Worm (Caenorhabditis elegans): Measurements from ENCODE around the gene C35A5.3.

The C35A5.3 gene

DNA sequence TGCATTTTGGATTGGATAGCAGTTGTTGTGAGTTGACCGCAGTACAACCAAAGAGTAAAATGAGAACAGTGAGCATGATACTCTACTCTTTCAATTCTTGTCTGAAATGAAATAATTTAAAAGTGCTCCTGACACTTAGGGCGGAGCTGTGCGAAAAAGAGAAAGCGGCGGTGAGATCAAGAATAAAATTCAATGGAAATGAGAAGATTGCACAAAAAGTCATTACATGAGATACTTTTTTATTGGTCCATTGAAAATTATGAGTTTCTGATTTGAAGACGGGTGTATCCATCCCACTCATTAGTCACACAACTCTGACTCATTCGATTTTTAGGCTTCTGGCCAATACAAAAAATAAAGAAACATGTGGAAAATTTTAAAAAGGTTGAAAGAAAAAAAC lies 43.9 kb downstream of the C35A5.3 start, which contains the start of gene F22E12.1:
F22E12.1 (minus strand) TSS at position 101 of the 400 bp plus-strand sequence.
- TF ChIP-seq dao-5 (tag; optimal IDR thresholded peaks at IDR 0.05) (no peak), him-1 (tag; optimal IDR thresholded peaks at IDR 0.05) (no peak), W03F9.2 (tag; optimal IDR thresholded peaks at IDR 0.05) (no peak)

DNA sequence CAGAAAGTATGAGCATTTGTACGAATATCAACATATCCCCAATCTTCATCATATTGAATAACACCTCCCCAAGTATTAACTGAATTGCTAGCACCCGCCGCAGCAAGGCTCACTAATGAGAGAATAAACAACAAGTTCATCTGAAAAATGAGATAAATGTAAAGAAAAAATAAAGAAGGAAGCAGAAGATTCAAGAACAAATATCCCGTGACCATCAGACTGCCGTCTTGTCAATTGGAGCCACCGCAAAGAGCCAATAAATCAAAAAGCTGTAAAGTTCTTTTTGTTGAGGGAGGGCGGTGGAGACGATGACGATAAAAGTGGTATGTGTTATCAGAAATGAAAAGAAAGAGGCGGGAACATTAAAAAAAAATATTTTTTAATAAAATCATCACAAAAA lies 47.7 kb downstream of the C35A5.3 start, which contains the start of gene Y32F6A.5:
Y32F6A.5 (minus strand) TSS at position 140 of the 400 bp plus-strand sequence.
- TF ChIP-seq W03F9.2 (tag; optimal IDR thresholded peaks at IDR 0.05) (no peak), him-1 (tag; optimal IDR thresholded peaks at IDR 0.05) (no peak), dao-5 (tag; optimal IDR thresholded peaks at IDR 0.05) (no peak)
